Fruit fly (Drosophila melanogaster): ENCODE measurements around the gene CG3436.

The CG3436 gene

dm6 chr2L:158649-159257, 2.9 kb downstream of the CG3436 start, which contains the start of the genes CG33635 and spen:
TSS of gene CG33635 (minus strand) at chr2L:158664.
TSS of gene spen (plus strand) at chr2L:159032.
- peak; percentile 72 for TF ChIP-seq nom (GFP tag; optimal IDR thresholded peaks at IDR 0.05)
- TF ChIP-seq Jarid2 (GFP tag; optimal IDR thresholded peaks at IDR 0.05): peak; percentile 96
- TF ChIP-seq CG14860 (GFP tag; IDR thresholded peaks at IDR 0.05; ENCODE audit: partially characterized antibody): no peak
- peak; percentile 25 for TF ChIP-seq eyg (GFP tag; optimal IDR thresholded peaks at IDR 0.05)
- TF ChIP-seq CG7745 (tag; optimal IDR thresholded peaks at IDR 0.05): no peak
- no peak for TF ChIP-seq CG17361 (GFP tag; IDR thresholded peaks at IDR 0.05)
- TF ChIP-seq CG34376 (GFP tag; optimal IDR thresholded peaks at IDR 0.05): peak; percentile 88
- TF ChIP-seq gro (GFP tag; optimal IDR thresholded peaks at IDR 0.05): peak; percentile 28
- TF ChIP-seq pzg (GFP tag; optimal IDR thresholded peaks at IDR 0.05): peak; percentile 97
- TF ChIP-seq CG13624 (GFP tag; optimal IDR thresholded peaks at IDR 0.05): peak; percentile 17
- TF ChIP-seq CG13894 (tag; optimal IDR thresholded peaks at IDR 0.05): peak; percentile 74
- peak; percentile 51 for TF ChIP-seq ERR (GFP tag; optimal IDR thresholded peaks at IDR 0.05)
- peak; percentile 65 for TF ChIP-seq CG33213 (GFP tag; optimal IDR thresholded peaks at IDR 0.05)
- TF ChIP-seq MESR4 (GFP tag; optimal IDR thresholded peaks at IDR 0.05): peak; percentile 26
- TF ChIP-seq pfk (GFP tag; optimal IDR thresholded peaks at IDR 0.05): peak; percentile 51
- peak; percentile 61 for TF ChIP-seq stwl (tag; optimal IDR thresholded peaks at IDR 0.05)
- TF ChIP-seq nau (GFP tag; optimal IDR thresholded peaks at IDR 0.05): peak; percentile 26
- no peak for TF ChIP-seq CG8290 (GFP tag; optimal IDR thresholded peaks at IDR 0.05)
- TF ChIP-seq CG8290 (tag; optimal IDR thresholded peaks at IDR 0.05): peak in 1 of 2 experiments; percentile 31
- TF ChIP-seq CG8924 (tag; optimal IDR thresholded peaks at IDR 0.05): peak; percentile 82
- TF ChIP-seq CG18599 (GFP tag; optimal IDR thresholded peaks at IDR 0.05): peak; percentile 48
- peak in 1 of 2 experiments; percentile 2 for TF ChIP-seq bsh (GFP tag; optimal IDR thresholded peaks at IDR 0.05)
- no peak for TF ChIP-seq CkIIα-i1 (GFP tag; IDR thresholded peaks at IDR 0.05)
- TF ChIP-seq H15 (GFP tag; IDR thresholded peaks at IDR 0.05): no peak
- TF ChIP-seq btn (GFP tag; optimal IDR thresholded peaks at IDR 0.05): no peak
- TF ChIP-seq CG17912 (GFP tag; optimal IDR thresholded peaks at IDR 0.05): peak; percentile 79
- no peak for TF ChIP-seq sna (GFP tag; IDR thresholded peaks at IDR 0.05; ENCODE audit: partially characterized antibody)
- TF ChIP-seq mirr (GFP tag; optimal IDR thresholded peaks at IDR 0.05): peak; percentile 80
- TF ChIP-seq CG13775 (GFP tag; optimal IDR thresholded peaks at IDR 0.05): peak; percentile 30
- TF ChIP-seq gfzf (GFP tag; optimal IDR thresholded peaks at IDR 0.05): peak; percentile 97
- peak; percentile 59 for TF ChIP-seq pros (GFP tag; optimal IDR thresholded peaks at IDR 0.05)
- no peak for TF ChIP-seq Elba2 (GFP tag; optimal IDR thresholded peaks at IDR 0.05)
- TF ChIP-seq Dek (tag; optimal IDR thresholded peaks at IDR 0.05): peak; percentile 50
- peak; percentile 16 for TF ChIP-seq scrt (GFP tag; optimal IDR thresholded peaks at IDR 0.05)
- TF ChIP-seq CG9797 (GFP tag; optimal IDR thresholded peaks at IDR 0.05): peak; percentile 96
- TF ChIP-seq CG3163 (GFP tag; optimal IDR thresholded peaks at IDR 0.05): peak; percentile 39
- peak; percentile 58 for TF ChIP-seq CG7987 (GFP tag; optimal IDR thresholded peaks at IDR 0.05)
- TF ChIP-seq CG11504 (tag; optimal IDR thresholded peaks at IDR 0.05): peak; percentile 62
- TF ChIP-seq Asciz (GFP tag; optimal IDR thresholded peaks at IDR 0.05): peak; percentile 40
- TF ChIP-seq CG1024 (GFP tag; IDR thresholded peaks at IDR 0.05): no peak
- peak; percentile 35 for TF ChIP-seq Spps (tag; optimal IDR thresholded peaks at IDR 0.05)
- TF ChIP-seq exex (tag; optimal IDR thresholded peaks at IDR 0.05): peak; percentile 61
- peak; percentile 37 for TF ChIP-seq NC2β (GFP tag; optimal IDR thresholded peaks at IDR 0.05)
- TF ChIP-seq CG2120 (GFP tag; optimal IDR thresholded peaks at IDR 0.05): peak; percentile 34
- peak; percentile 71 for TF ChIP-seq BtbVII (GFP tag; optimal IDR thresholded peaks at IDR 0.05)
- peak; percentile 63 for TF ChIP-seq HLHmδ (GFP tag; optimal IDR thresholded peaks at IDR 0.05)
- TF ChIP-seq grau (tag; optimal IDR thresholded peaks at IDR 0.05): peak; percentile 38
- TF ChIP-seq CG18262 (tag; optimal IDR thresholded peaks at IDR 0.05): peak; percentile 26
- peak; percentile 82 for TF ChIP-seq trem (tag; optimal IDR thresholded peaks at IDR 0.05)

Data from whole organism, embryonic.